Worm (Caenorhabditis elegans): ENCODE data around the gene sqt-3.
"Not testable (repeated sequence)": the region's sequence is repeated elsewhere in the genome, so short reads cannot be mapped to it uniquely, and the experiment has no call there.

DNA sequence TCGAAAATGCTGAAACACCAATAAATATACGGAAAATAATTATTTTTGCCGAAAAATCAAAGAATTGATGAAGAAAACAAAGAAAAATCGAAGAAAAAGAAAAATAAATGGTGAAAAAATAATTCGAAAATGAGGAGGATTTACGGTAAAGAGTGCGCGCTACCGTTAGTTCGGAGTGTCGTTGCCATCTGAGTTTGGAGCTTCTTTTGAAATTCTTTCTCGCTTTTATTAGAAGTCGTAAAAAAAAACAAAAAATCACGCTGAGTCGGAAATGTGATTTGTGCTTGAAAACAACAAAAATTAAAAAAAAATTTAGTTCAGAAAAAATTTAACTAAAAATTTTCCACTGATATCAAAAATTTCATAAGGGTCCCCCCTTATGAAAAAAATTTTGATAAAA lies 21.7 kb downstream of the sqt-3 start, which contains the start of gene F23H12.10:
- not testable (repeated sequence) for TF ChIP-seq pha-4 (tag; optimal IDR thresholded peaks at IDR 0.05); nhr-28 (tag; optimal IDR thresholded peaks at IDR 0.05); ceh-83 (GFP tag; optimal IDR thresholded peaks at IDR 0.05); nhr-76 (tag; optimal IDR thresholded peaks at IDR 0.05); mab-5 (tag; optimal IDR thresholded peaks at IDR 0.05); ham-2 (GFP tag; optimal IDR thresholded peaks at IDR 0.05)
